Fruit fly (Drosophila melanogaster) whole organism, embryonic: Measurements from ENCODE around the gene mahe.

Source experiments
- Atf6 ChIP-seq: fragments of 200-800 bp; sonication (Bioruptor generic); IDR thresholded peaks from 2 replicates; pipeline ENCODE4 v1.3.6; 2022; ENCODE audit warnings: missing biosample characterization, missing genetic modification characterization
- BtbVII ChIP-seq: fragments of 200-800 bp; sonication (Bioruptor generic); optimal IDR thresholded peaks from 3 replicates; lab custom pipeline; 2017; ENCODE audit warnings: missing biosample characterization, mild to moderate bottlenecking, missing genetic modification characterization
- CG10209 ChIP-seq: fragments of 200-800 bp; sonication (Bioruptor generic); optimal IDR thresholded peaks from 3 replicates; lab custom pipeline; 2017; ENCODE audit warnings: missing biosample characterization, mild to moderate bottlenecking, missing genetic modification characterization, missing genetic modification reagents
- CG10654 ChIP-seq: fragments of 200-800 bp; sonication (Bioruptor generic); optimal IDR thresholded peaks from 2 replicates; lab custom pipeline; 2016; ENCODE audit warnings: missing biosample characterization, missing genetic modification characterization
- CG1233 ChIP-seq: fragments of 200-800 bp; sonication (Bioruptor generic); optimal IDR thresholded peaks from 4 replicates; lab custom pipeline; 2018; ENCODE audit warnings: missing biosample characterization, mild to moderate bottlenecking, missing genetic modification characterization
- CG13296 ChIP-seq: fragments of 200-800 bp; sonication (Bioruptor generic); optimal IDR thresholded peaks from 3 replicates; lab custom pipeline; 2018; ENCODE audit warnings: missing biosample characterization, mild to moderate bottlenecking, missing genetic modification characterization
- CG14667 ChIP-seq: fragments of 200-800 bp; sonication (Bioruptor generic); IDR thresholded peaks from 2 replicates; pipeline ENCODE4 v1.3.6; 2022; ENCODE audit warnings: missing biosample characterization, missing genetic modification characterization
- CG15601 ChIP-seq: fragments of 200-800 bp; sonication (Bioruptor generic); optimal IDR thresholded peaks from 3 replicates; lab custom pipeline; 2019; ENCODE audit warnings: missing biosample characterization, mild to moderate bottlenecking, missing genetic modification characterization, moderate library complexity
- CG1602 ChIP-seq: fragments of 200-800 bp; sonication (Bioruptor generic); optimal IDR thresholded peaks from 3 replicates; lab custom pipeline; 2016; ENCODE audit warnings: missing biosample characterization, missing genetic modification characterization
- CG1603 ChIP-seq: fragments of 200-800 bp; sonication (Bioruptor generic); optimal IDR thresholded peaks from 2 replicates; lab custom pipeline; 2019; ENCODE audit warnings: missing biosample characterization, mild to moderate bottlenecking, missing genetic modification characterization, moderate library complexity
- CG17385 ChIP-seq: fragments of 200-800 bp; sonication (Bioruptor generic); optimal IDR thresholded peaks from 3 replicates; lab custom pipeline; 2018; ENCODE audit warnings: missing biosample characterization, mild to moderate bottlenecking, missing genetic modification characterization
- CG18764 ChIP-seq: fragments of 200-800 bp; sonication (Bioruptor generic); optimal IDR thresholded peaks from 3 replicates; lab custom pipeline; 2016; ENCODE audit warnings: missing biosample characterization, missing genetic modification characterization
- CG2129 ChIP-seq: fragments of 200-800 bp; sonication (Bioruptor generic); IDR thresholded peaks from 2 replicates; pipeline ENCODE4 v1.3.6; 2022; ENCODE audit warnings: missing biosample characterization, missing genetic modification characterization; ENCODE audit not compliant: partially characterized antibody
- CG2712 ChIP-seq: fragments of 200-800 bp; optimal IDR thresholded peaks from 3 replicates; lab custom pipeline; 2019; ENCODE audit warnings: missing biosample characterization, mild to moderate bottlenecking, missing genetic modification characterization, moderate library complexity
- CG3281 ChIP-seq: fragments of 200-800 bp; sonication (Bioruptor generic); optimal IDR thresholded peaks from 3 replicates; lab custom pipeline; 2017; ENCODE audit warnings: missing biosample characterization, mild to moderate bottlenecking, missing genetic modification characterization
- CG43689 ChIP-seq: fragments of 200-800 bp; sonication (Bioruptor generic); IDR thresholded peaks from 2 replicates; pipeline ENCODE4 v1.3.6; 2022; ENCODE audit warnings: missing biosample characterization, missing genetic modification characterization
- CG6254 ChIP-seq: fragments of 200-800 bp; sonication (Bioruptor generic); optimal IDR thresholded peaks from 3 replicates; lab custom pipeline; 2017; ENCODE audit warnings: mild to moderate bottlenecking, missing biosample characterization, missing genetic modification reagents, missing genetic modification characterization
- CG7372 ChIP-seq: fragments of 200-800 bp; sonication (Bioruptor generic); IDR thresholded peaks from 2 replicates; pipeline ENCODE4 v1.3.6; 2022; ENCODE audit warnings: missing biosample characterization, missing genetic modification characterization
- CG7556 ChIP-seq: fragments of 200-800 bp; sonication (Bioruptor generic); optimal IDR thresholded peaks from 2 replicates; lab custom pipeline; 2017; ENCODE audit warnings: missing biosample characterization, mild to moderate bottlenecking, missing genetic modification characterization
- CG7839 ChIP-seq: fragments of 200-800 bp; sonication (Bioruptor generic); optimal IDR thresholded peaks from 3 replicates; lab custom pipeline; 2018; ENCODE audit warnings: missing biosample characterization, mild to moderate bottlenecking, missing genetic modification characterization, moderate library complexity
- CG9876 ChIP-seq: fragments of 200-800 bp; sonication (Bioruptor generic); optimal IDR thresholded peaks from 2 replicates; lab custom pipeline; 2016; ENCODE audit warnings: missing biosample characterization, missing genetic modification characterization
- Eip74EF ChIP-seq, 2 experiments: fragments of 200-800 bp in 1 of 2; fragments of >200 bp in 1 of 2; sonication (Bioruptor generic) in 1 of 2; optimal IDR thresholded peaks; 2 replicates each; lab custom pipeline; 2017 to 2019; ENCODE audit warnings: missing biosample characterization in 2 of 2, missing genetic modification characterization in 2 of 2, mild to moderate bottlenecking in 1 of 2, moderate library complexity in 1 of 2
- Ets97D ChIP-seq: fragments of 200-800 bp; sonication (Bioruptor generic); optimal IDR thresholded peaks from 3 replicates; lab custom pipeline; 2016; ENCODE audit warnings: missing biosample characterization, missing genetic modification characterization
- Fer2 ChIP-seq: fragments of 200-800 bp; sonication (Bioruptor generic); optimal IDR thresholded peaks from 2 replicates; lab custom pipeline; 2018; ENCODE audit warnings: missing biosample characterization, mild to moderate bottlenecking, missing genetic modification characterization, moderate library complexity
- Gug ChIP-seq: fragments of 200-800 bp; sonication (Bioruptor generic); IDR thresholded peaks from 4 replicates; pipeline ENCODE4 v1.3.6; 2022; ENCODE audit warnings: missing biosample characterization, missing genetic modification characterization
- Hey ChIP-seq: fragments of 200-800 bp; sonication (Bioruptor generic); optimal IDR thresholded peaks from 3 replicates; lab custom pipeline; 2018; ENCODE audit warnings: missing biosample characterization, mild to moderate bottlenecking, missing genetic modification characterization
- Neu2 ChIP-seq: fragments of 200-800 bp; sonication (Bioruptor generic); optimal IDR thresholded peaks from 3 replicates; lab custom pipeline; 2016; ENCODE audit warnings: missing biosample characterization, missing genetic modification characterization, borderline replicate concordance
- Opbp ChIP-seq: fragments of 200-800 bp; sonication (Bioruptor generic); IDR thresholded peaks from 3 replicates; pipeline ENCODE4 v1.3.6; 2022; ENCODE audit warnings: missing biosample characterization, missing genetic modification characterization; ENCODE audit not compliant: partially characterized antibody
- Rfx ChIP-seq: fragments of 200-800 bp; sonication (Bioruptor generic); IDR thresholded peaks from 2 replicates; pipeline ENCODE4 v1.3.6; 2022; ENCODE audit warnings: missing biosample characterization, missing genetic modification characterization
- TFAM ChIP-seq: fragments of 200-800 bp; sonication (Bioruptor generic); optimal IDR thresholded peaks from 2 replicates; lab custom pipeline; 2017; ENCODE audit warnings: missing biosample characterization, missing genetic modification characterization, inconsistent platforms
- ab ChIP-seq: fragments of 200-800 bp; sonication (Bioruptor generic); optimal IDR thresholded peaks from 2 replicates; lab custom pipeline; 2016; ENCODE audit warnings: missing biosample characterization, missing genetic modification characterization
- bigmax ChIP-seq: fragments of 200-800 bp; sonication (Bioruptor generic); optimal IDR thresholded peaks from 2 replicates; lab custom pipeline; 2018; ENCODE audit warnings: missing biosample characterization, mild to moderate bottlenecking, missing genetic modification characterization
- cas ChIP-seq: fragments of 200-800 bp; sonication (Bioruptor generic); IDR thresholded peaks from 2 replicates; pipeline ENCODE4 v1.3.6; 2022; ENCODE audit warnings: missing biosample characterization, missing genetic modification characterization
- crol ChIP-seq: fragments of 200-800 bp; sonication (Bioruptor generic); IDR thresholded peaks from 2 replicates; pipeline ENCODE4 v1.3.6; 2022; ENCODE audit warnings: missing biosample characterization, missing genetic modification characterization
- da ChIP-seq: fragments of 200-800 bp; sonication (Bioruptor generic); optimal IDR thresholded peaks from 2 replicates; lab custom pipeline; 2016; ENCODE audit warnings: missing biosample characterization, missing genetic modification characterization
- dan ChIP-seq: fragments of 200-800 bp; sonication (Bioruptor generic); IDR thresholded peaks from 2 replicates; pipeline ENCODE4 v1.3.6; 2022; ENCODE audit warnings: missing biosample characterization, missing genetic modification characterization
- ems ChIP-seq: fragments of 200-800 bp; sonication (Bioruptor generic); optimal IDR thresholded peaks from 3 replicates; lab custom pipeline; 2016; ENCODE audit warnings: missing biosample characterization, missing genetic modification characterization
- en ChIP-seq: fragments of 200-800 bp; sonication (Bioruptor generic); optimal IDR thresholded peaks from 2 replicates; lab custom pipeline; 2016; ENCODE audit warnings: missing biosample characterization, missing genetic modification characterization
- esg ChIP-seq: fragments of 200-800 bp; sonication (Bioruptor generic); conservative IDR thresholded peaks from 2 replicates; pipeline ENCODE4 v1.3.6; 2022; ENCODE audit warnings: missing biosample characterization, missing genetic modification characterization
- eyg ChIP-seq: fragments of 200-800 bp; sonication (Bioruptor generic); optimal IDR thresholded peaks from 3 replicates; lab custom pipeline; 2016; ENCODE audit warnings: missing biosample characterization, missing genetic modification characterization
- her ChIP-seq: fragments of 200-800 bp; sonication (Bioruptor generic); optimal IDR thresholded peaks from 2 replicates; lab custom pipeline; 2016; ENCODE audit warnings: missing biosample characterization, missing genetic modification characterization
- maf-S ChIP-seq: fragments of 200-800 bp; sonication (Bioruptor generic); optimal IDR thresholded peaks from 2 replicates; lab custom pipeline; 2016; ENCODE audit warnings: missing biosample characterization, missing genetic modification characterization
- mam ChIP-seq: fragments of 200-800 bp; sonication (Bioruptor generic); optimal IDR thresholded peaks from 3 replicates; lab custom pipeline; 2016; ENCODE audit warnings: missing biosample characterization, missing genetic modification characterization
- mld ChIP-seq: fragments of 200-800 bp; sonication (Bioruptor generic); IDR thresholded peaks from 3 replicates; pipeline ENCODE4 v1.3.6; 2022; ENCODE audit warnings: missing biosample characterization, missing genetic modification characterization; ENCODE audit not compliant: partially characterized antibody
- phol ChIP-seq: fragments of 200-800 bp; sonication (Bioruptor generic); optimal IDR thresholded peaks from 3 replicates; lab custom pipeline; 2018; ENCODE audit warnings: missing biosample characterization, mild to moderate bottlenecking, missing genetic modification characterization, moderate library complexity
- rib ChIP-seq: fragments of 200-800 bp; sonication (Bioruptor generic); IDR thresholded peaks from 2 replicates; pipeline ENCODE4 v1.3.6; 2022; ENCODE audit warnings: missing biosample characterization, missing genetic modification characterization
- sc ChIP-seq, 3 experiments: fragments of >200 bp in 2 of 3; fragments of 200-800 bp in 1 of 3; sonication (Bioruptor generic) in 1 of 3; optimal IDR thresholded peaks; 2 replicates in 2 of 3; 3 replicates in 1 of 3; lab custom pipeline; 2017; ENCODE audit warnings: mild to moderate bottlenecking in 1 of 3, missing biosample characterization in 1 of 3, missing genetic modification characterization in 1 of 3, missing genetic modification reagents in 1 of 3
- sqz ChIP-seq: fragments of 200-800 bp; sonication (Bioruptor generic); optimal IDR thresholded peaks from 3 replicates; lab custom pipeline; 2018; ENCODE audit warnings: missing biosample characterization, mild to moderate bottlenecking, missing genetic modification characterization
- sr ChIP-seq: fragments of 200-800 bp; sonication (Bioruptor generic); IDR thresholded peaks from 3 replicates; pipeline ENCODE4 v1.3.6; 2022; ENCODE audit warnings: missing biosample characterization, missing genetic modification characterization
- twi ChIP-seq: fragments of 200-800 bp; optimal IDR thresholded peaks from 2 replicates; lab custom pipeline; 2019; ENCODE audit warnings: missing biosample characterization, mild to moderate bottlenecking, missing genetic modification characterization, moderate library complexity
- vfl ChIP-seq: fragments of 200-800 bp; sonication (Bioruptor generic); optimal IDR thresholded peaks from 2 replicates; lab custom pipeline; 2016; ENCODE audit warnings: missing biosample characterization, missing genetic modification characterization
- vvl ChIP-seq: fragments of 200-800 bp; sonication (Bioruptor generic); IDR thresholded peaks from 2 replicates; pipeline ENCODE4 v1.3.6; 2022; ENCODE audit warnings: missing biosample characterization, missing genetic modification characterization

mahe gene

DNA sequence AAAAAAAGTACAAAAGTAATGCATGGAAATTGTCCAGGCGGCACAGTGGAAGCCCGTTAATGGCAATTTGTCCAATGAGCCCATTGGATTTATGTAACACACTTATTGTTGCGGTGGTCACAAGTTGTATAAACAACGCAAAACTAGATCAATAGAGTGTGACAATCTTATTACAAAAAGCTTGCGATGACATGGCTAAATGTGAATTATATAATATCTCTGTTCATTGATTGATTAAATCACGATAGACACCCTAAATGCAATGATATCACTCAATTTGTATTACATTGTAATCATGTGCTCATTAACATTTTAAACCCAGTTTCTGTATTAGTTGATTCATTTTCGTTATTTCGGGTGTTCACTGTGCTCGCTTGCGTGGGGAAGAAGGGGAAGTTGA, 46.8 kb upstream of the mahe start (continued):
- no peak for TF ChIP-seq CG18764
- TF ChIP-seq CG13296, result no peak
- no peak for TF ChIP-seq CG1233 (GFP tag; lab: Kevin White, UChicago)
- no peak for TF ChIP-seq Opbp
- no peak for TF ChIP-seq Neu2 (GFP tag; lab: Kevin White, UChicago)
- peak; percentile 42 for TF ChIP-seq CG2712 (tag; lab: Kevin White, UChicago)
- no peak for TF ChIP-seq Gug (GFP tag; lab: Robert Waterston, UW)
- no peak; the same call in 1 of the 2 replicates for TF ChIP-seq vvl
- TF ChIP-seq sqz (GFP tag; lab: Kevin White, UChicago), result no peak
- TF ChIP-seq BtbVII, result no peak
- TF ChIP-seq CG1602 (GFP tag; lab: Kevin White, UChicago), result no peak
- no peak for TF ChIP-seq CG9876 (GFP tag; lab: Kevin White, UChicago)
- TF ChIP-seq en (GFP tag; lab: Kevin White, UChicago), result no peak
- no peak for TF ChIP-seq CG10209
- no peak for TF ChIP-seq mam
- TF ChIP-seq dan (GFP tag; lab: Robert Waterston, UW), result no peak
- TF ChIP-seq CG7556 (GFP tag; lab: Kevin White, UChicago), result peak; percentile 3
- no peak for TF ChIP-seq CG43689 (GFP tag; lab: Robert Waterston, UW)
- TF ChIP-seq CG1603 (tag; lab: Kevin White, UChicago), result peak; percentile 44
- no peak for TF ChIP-seq esg (GFP tag; lab: Robert Waterston, UW)
- TF ChIP-seq CG7372 (GFP tag; lab: Robert Waterston, UW), result no peak
- TF ChIP-seq sc (optimal IDR thresholded peaks at IDR 0.05; lab: Kevin White, UChicago), result no peak
- TF ChIP-seq sc (GFP tag; optimal IDR thresholded peaks at IDR 0.05; lab: Kevin White, UChicago), result peak; percentile 12
- no peak for TF ChIP-seq ems (GFP tag; lab: Kevin White, UChicago)
- no peak for TF ChIP-seq CG17385 (GFP tag; lab: Kevin White, UChicago)
- no peak for TF ChIP-seq CG3281
- no peak for TF ChIP-seq Ets97D (GFP tag; lab: Kevin White, UChicago)
- no peak for TF ChIP-seq her (GFP tag; lab: Kevin White, UChicago)
- no peak for TF ChIP-seq ab
- no peak for TF ChIP-seq Eip74EF (GFP tag; optimal IDR thresholded peaks at IDR 0.05; lab: Kevin White, UChicago)
- TF ChIP-seq maf-S (GFP tag; lab: Kevin White, UChicago), result no peak
- no peak for TF ChIP-seq crol (GFP tag; lab: Robert Waterston, UW)
- TF ChIP-seq Atf6 (GFP tag; lab: Robert Waterston, UW), result no peak
- TF ChIP-seq CG14667 (GFP tag; lab: Robert Waterston, UW), result no peak
- peak; percentile 30 for TF ChIP-seq CG7839 (tag; lab: Kevin White, UChicago)
- TF ChIP-seq sr (GFP tag; lab: Robert Waterston, UW), result no peak
- TF ChIP-seq CG6254, result no peak
- TF ChIP-seq CG2129 (GFP tag; lab: Robert Waterston, UW), result no peak
- no peak for TF ChIP-seq CG10654 (GFP tag; lab: Kevin White, UChicago)
- TF ChIP-seq Hey, result no peak
- TF ChIP-seq rib, result no peak
- no peak for TF ChIP-seq eyg (GFP tag; lab: Kevin White, UChicago)
- TF ChIP-seq bigmax (GFP tag; lab: Kevin White, UChicago), result no peak
- TF ChIP-seq da, result no peak
- peak; percentile 51 for TF ChIP-seq phol
- no peak for TF ChIP-seq cas (GFP tag; lab: Robert Waterston, UW)
- no peak for TF ChIP-seq Rfx (GFP tag; lab: Robert Waterston, UW)
- no peak for TF ChIP-seq TFAM (GFP tag; lab: Kevin White, UChicago)
- no peak for TF ChIP-seq vfl (GFP tag; lab: Kevin White, UChicago)
- TF ChIP-seq CG15601, result no peak
- TF ChIP-seq mld (GFP tag; lab: Robert Waterston, UW), result no peak
- TF ChIP-seq twi (tag; lab: Kevin White, UChicago), result no peak
- TF ChIP-seq Fer2 (tag; lab: Kevin White, UChicago), result no peak
